Worm (Caenorhabditis elegans): ENCODE measurements around the gene ccch-2.

DNA sequence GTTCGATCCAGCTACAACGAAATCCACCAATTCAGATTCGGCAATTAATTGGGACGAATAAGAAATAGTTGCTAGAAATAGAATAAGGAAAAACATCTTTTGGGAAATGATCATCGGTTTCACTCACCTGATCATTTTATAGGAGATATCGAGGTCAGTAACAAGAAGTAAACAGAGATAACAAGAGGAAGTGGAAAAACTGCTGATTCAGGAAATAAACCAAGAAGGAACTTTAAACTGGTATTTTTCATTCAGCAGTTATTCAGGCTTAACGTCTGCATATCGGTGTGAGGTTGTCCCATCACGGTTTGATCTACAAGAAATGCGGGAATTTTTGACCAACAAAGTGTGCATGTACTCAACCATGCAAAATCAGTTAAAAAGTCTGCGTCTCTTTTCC lies 50.5 kb downstream of the ccch-2 start, which contains the start of gene K03D3.2:
- TF ChIP-seq ces-1 (GFP tag; optimal IDR thresholded peaks at IDR 0.05) (no peak), arid-1 (GFP tag; conservative IDR thresholded peaks at IDR 0.05) (no peak), lir-3 (tag; optimal IDR thresholded peaks at IDR 0.05) (no peak), ceh-28 (tag; optimal IDR thresholded peaks at IDR 0.05) (no peak), T26A8.4 (GFP tag; IDR thresholded peaks at IDR 0.05) (no peak), mes-2 (tag; optimal IDR thresholded peaks at IDR 0.05; ENCODE audit: poor library complexity, severe bottlenecking) (no peak), daf-16 (GFP tag; optimal IDR thresholded peaks at IDR 0.05) (no peak), daf-16 (tag; optimal IDR thresholded peaks at IDR 0.05) (no peak), pha-4 (GFP tag; IDR thresholded peaks at IDR 0.05) (no peak), pha-4 (tag; optimal IDR thresholded peaks at IDR 0.05) (no peak), zip-2 (tag; optimal IDR thresholded peaks at IDR 0.05) (no peak), fos-1 (tag; optimal IDR thresholded peaks at IDR 0.05) (no peak), hlh-11 (tag; optimal IDR thresholded peaks at IDR 0.05) (no peak), nhr-77 (tag; optimal IDR thresholded peaks at IDR 0.05) (no peak)
